Fruit fly (Drosophila melanogaster): Measurements from ENCODE around the gene hzg.

hzg gene

dm6 chr3L:15977565-15977964, 27.0 kb downstream of the hzg start (continued):
- no peak for TF ChIP-seq CG32772 (GFP tag; IDR thresholded peaks at IDR 0.05)
- TF ChIP-seq HmgZ (tag; optimal IDR thresholded peaks at IDR 0.05) = no peak
- TF ChIP-seq hth (optimal IDR thresholded peaks at IDR 0.05) = no peak
- peak; percentile 45; the same call in 1 of the 2 replicates for TF ChIP-seq CG4404 (GFP tag; IDR thresholded peaks at IDR 0.05)
- peak; percentile 42 for TF ChIP-seq sisA (GFP tag; IDR thresholded peaks at IDR 0.05)
- no peak for TF ChIP-seq NfI (GFP tag; optimal IDR thresholded peaks at IDR 0.05)
- TF ChIP-seq cas (GFP tag; IDR thresholded peaks at IDR 0.05) = no peak
- TF ChIP-seq CG12236 (GFP tag; optimal IDR thresholded peaks at IDR 0.05) = no peak
- TF ChIP-seq maf-S (GFP tag; optimal IDR thresholded peaks at IDR 0.05) = no peak
- TF ChIP-seq lilli (GFP tag; optimal IDR thresholded peaks at IDR 0.05) = peak; percentile 47
- TF ChIP-seq CG1024 (GFP tag; IDR thresholded peaks at IDR 0.05) = no peak
- peak; percentile 77 for TF ChIP-seq tgo (GFP tag; IDR thresholded peaks at IDR 0.05)
- TF ChIP-seq dmrt99B (tag; optimal IDR thresholded peaks at IDR 0.05) = peak; percentile 72
- no peak for TF ChIP-seq Trl (optimal IDR thresholded peaks at IDR 0.05)
- TF ChIP-seq Trl (GFP tag; optimal IDR thresholded peaks at IDR 0.05) = no peak
- TF ChIP-seq slp2 (GFP tag; optimal IDR thresholded peaks at IDR 0.05) = no peak
- TF ChIP-seq mld (GFP tag; IDR thresholded peaks at IDR 0.05; ENCODE audit: partially characterized antibody) = no peak
- no peak for TF ChIP-seq Hr51 (GFP tag; optimal IDR thresholded peaks at IDR 0.05)
- TF ChIP-seq Spps (tag; optimal IDR thresholded peaks at IDR 0.05) = no peak
- no peak for TF ChIP-seq gt (GFP tag; IDR thresholded peaks at IDR 0.05)
- no peak for TF ChIP-seq Lhr (GFP tag; optimal IDR thresholded peaks at IDR 0.05)
- TF ChIP-seq CG31365 (tag; optimal IDR thresholded peaks at IDR 0.05) = no peak
- TF ChIP-seq CG1647 (GFP tag; optimal IDR thresholded peaks at IDR 0.05) = no peak
- no peak for TF ChIP-seq CG8281 (tag; optimal IDR thresholded peaks at IDR 0.05)
- TF ChIP-seq CG10565 (GFP tag; optimal IDR thresholded peaks at IDR 0.05) = no peak
- TF ChIP-seq CG10654 (GFP tag; optimal IDR thresholded peaks at IDR 0.05) = peak; percentile 18
- peak; percentile 36; the same call in 1 of the 2 replicates for TF ChIP-seq sob (GFP tag; IDR thresholded peaks at IDR 0.05)
- no peak for TF ChIP-seq fd3F (GFP tag; optimal IDR thresholded peaks at IDR 0.05)
- no peak for TF ChIP-seq Jarid2 (GFP tag; optimal IDR thresholded peaks at IDR 0.05)
- no peak for TF ChIP-seq Dp (GFP tag; optimal IDR thresholded peaks at IDR 0.05)
- TF ChIP-seq CG34376 (GFP tag; optimal IDR thresholded peaks at IDR 0.05) = no peak
- TF ChIP-seq ewg (GFP tag; optimal IDR thresholded peaks at IDR 0.05) = no peak
- no peak for TF ChIP-seq CG4854 (GFP tag; optimal IDR thresholded peaks at IDR 0.05)
- TF ChIP-seq cwo (GFP tag; optimal IDR thresholded peaks at IDR 0.05) = peak; percentile 52
- TF ChIP-seq Hmr (GFP tag; optimal IDR thresholded peaks at IDR 0.05) = no peak
- no peak for TF ChIP-seq NC2β (GFP tag; optimal IDR thresholded peaks at IDR 0.05)
- TF ChIP-seq sc (optimal IDR thresholded peaks at IDR 0.05) = no peak
- no peak for TF ChIP-seq sc (GFP tag; optimal IDR thresholded peaks at IDR 0.05)
- peak; percentile 32 for TF ChIP-seq CG17385 (GFP tag; optimal IDR thresholded peaks at IDR 0.05)
- TF ChIP-seq her (GFP tag; optimal IDR thresholded peaks at IDR 0.05) = no peak
- TF ChIP-seq Awh (GFP tag; IDR thresholded peaks at IDR 0.05) = peak; percentile 76
- TF ChIP-seq CrebB (tag; optimal IDR thresholded peaks at IDR 0.05) = no peak
- TF ChIP-seq CG2199 (GFP tag; IDR thresholded peaks at IDR 0.05) = no peak
- TF ChIP-seq CG9437 (GFP tag; optimal IDR thresholded peaks at IDR 0.05) = no peak
- TF ChIP-seq H2.0 (GFP tag; IDR thresholded peaks at IDR 0.05) = no peak
- no peak for TF ChIP-seq ham (GFP tag; IDR thresholded peaks at IDR 0.05)
- no peak for TF ChIP-seq Poxn (GFP tag; IDR thresholded peaks at IDR 0.05)
- peak; percentile 87 for TF ChIP-seq sens (GFP tag)
- TF ChIP-seq BEAF-32 (GFP tag; optimal IDR thresholded peaks at IDR 0.05) = no peak
- TF ChIP-seq CkIIα-i1 (GFP tag; IDR thresholded peaks at IDR 0.05) = no peak
- no peak for TF ChIP-seq tx (GFP tag; optimal IDR thresholded peaks at IDR 0.05)
- TF ChIP-seq Usf (GFP tag; optimal IDR thresholded peaks at IDR 0.05) = no peak
- no peak for TF ChIP-seq CG8359 (GFP tag; optimal IDR thresholded peaks at IDR 0.05; ENCODE audit: borderline replicate concordance)
